Fruit fly (Drosophila melanogaster): ENCODE results near the gene Phf5a.

The Phf5a gene

dm6 chr2L:6465497-6465896 is 25.1 kb downstream of the Phf5a start, which contains the start of gene Rchy1 (continued):
- TF ChIP-seq CG4282 (GFP tag; optimal IDR thresholded peaks at IDR 0.05) (no peak), CG10431 (GFP tag; optimal IDR thresholded peaks at IDR 0.05) (peak; percentile 17), CG34376 (GFP tag; optimal IDR thresholded peaks at IDR 0.05) (peak; percentile 82), bsh (GFP tag; optimal IDR thresholded peaks at IDR 0.05) (peak in 1 of 2 experiments; percentile 0), sd (tag; optimal IDR thresholded peaks at IDR 0.05) (peak; percentile 34), CG10543 (GFP tag; optimal IDR thresholded peaks at IDR 0.05) (peak; percentile 33), CG13894 (tag; optimal IDR thresholded peaks at IDR 0.05) (peak; percentile 72), Trl (optimal IDR thresholded peaks at IDR 0.05) (no peak), Trl (GFP tag; optimal IDR thresholded peaks at IDR 0.05) (peak; percentile 20), NfI (GFP tag; optimal IDR thresholded peaks at IDR 0.05) (peak; percentile 54), ci (GFP tag; IDR thresholded peaks at IDR 0.05) (peak; percentile 68; the same call in 2 of the 3 replicates), pzg (GFP tag; optimal IDR thresholded peaks at IDR 0.05) (peak; percentile 0), CG16779 (GFP tag; IDR thresholded peaks at IDR 0.05) (0 out of 2 replicates have a peak, but pooled peaks have one; percentile 18), CG10147 (GFP tag; optimal IDR thresholded peaks at IDR 0.05) (peak; percentile 32), scrt (GFP tag; optimal IDR thresholded peaks at IDR 0.05) (peak; percentile 93), mirr (GFP tag; optimal IDR thresholded peaks at IDR 0.05) (peak; percentile 81), CG1024 (GFP tag; IDR thresholded peaks at IDR 0.05) (no peak), Sox100B (GFP tag; optimal IDR thresholded peaks at IDR 0.05) (no peak), CG11695 (GFP tag; IDR thresholded peaks at IDR 0.05) (0 out of 3 replicates have a peak, but pooled peaks have one; percentile 19), Deaf1 (tag; optimal IDR thresholded peaks at IDR 0.05) (peak; percentile 79), Hmr (GFP tag; optimal IDR thresholded peaks at IDR 0.05) (peak; percentile 46), Ets97D (GFP tag; optimal IDR thresholded peaks at IDR 0.05) (peak; percentile 73), tx (GFP tag; optimal IDR thresholded peaks at IDR 0.05) (no peak), ATbp (GFP tag; optimal IDR thresholded peaks at IDR 0.05) (no peak), CG7963 (GFP tag; IDR thresholded peaks at IDR 0.05; ENCODE audit: partially characterized antibody) (no peak), B-H2 (GFP tag; optimal IDR thresholded peaks at IDR 0.05) (peak; percentile 26), Fer3 (tag; optimal IDR thresholded peaks at IDR 0.05) (peak; percentile 27), HmgZ (tag; optimal IDR thresholded peaks at IDR 0.05) (peak; percentile 40), CG32767 (GFP tag; IDR thresholded peaks at IDR 0.05) (peak; percentile 13; the same call in 1 of the 2 replicates), gem (tag; optimal IDR thresholded peaks at IDR 0.05) (peak; percentile 48), lab (GFP tag; optimal IDR thresholded peaks at IDR 0.05) (peak; percentile 78), pan (optimal IDR thresholded peaks at IDR 0.05) (no peak), pan (GFP tag; optimal IDR thresholded peaks at IDR 0.05 in 1 of 2, IDR thresholded peaks at IDR 0.05 in 1 of 2) (peak in 1 of 2 experiments; percentile 27), CG3847 (GFP tag; IDR thresholded peaks at IDR 0.05) (peak; percentile 28; the same call in 1 of the 2 replicates), NK7.1 (GFP tag; optimal IDR thresholded peaks at IDR 0.05) (no peak), CG6175 (GFP tag; IDR thresholded peaks at IDR 0.05) (no peak), CG14441 (GFP tag; IDR thresholded peaks at IDR 0.05) (0 out of 2 replicates have a peak, but pooled peaks have one; percentile 6), CG10209 (GFP tag; optimal IDR thresholded peaks at IDR 0.05) (no peak), fu2 (GFP tag; optimal IDR thresholded peaks at IDR 0.05) (no peak), Xbp1 (GFP tag; optimal IDR thresholded peaks at IDR 0.05) (no peak), CG13287 (GFP tag; IDR thresholded peaks at IDR 0.05; ENCODE audit: partially characterized antibody) (peak; percentile 36; the same call in 1 of the 2 replicates), CG17328 (GFP tag; IDR thresholded peaks at IDR 0.05) (0 out of 2 replicates have a peak, but pooled peaks have one; percentile 13), nmo (GFP tag; optimal IDR thresholded peaks at IDR 0.05) (no peak), CG12219 (GFP tag; optimal IDR thresholded peaks at IDR 0.05) (peak; percentile 36), bbx (GFP tag; IDR thresholded peaks at IDR 0.05; ENCODE audit: partially characterized antibody) (peak; percentile 36; the same call in 1 of the 2 replicates), CG6765 (GFP tag; optimal IDR thresholded peaks at IDR 0.05) (peak; percentile 49), CTCF (GFP tag; optimal IDR thresholded peaks at IDR 0.05) (peak; percentile 36), Eip74EF (GFP tag; optimal IDR thresholded peaks at IDR 0.05) (peak in 1 of 2 experiments; percentile 54), lola (GFP tag; optimal IDR thresholded peaks at IDR 0.05) (no peak)
